Fruit fly (Drosophila melanogaster): ENCODE measurements around the gene crb.

crb gene

dm6 chr3R:24252494-24252893 lies 42.4 kb upstream of the crb start, which contains the start of gene beta-PheRS (continued):
- TF ChIP-seq CG4730 (GFP tag; IDR thresholded peaks at IDR 0.05) (no peak), CG2875 (GFP tag; optimal IDR thresholded peaks at IDR 0.05) (no peak), stc (GFP tag; IDR thresholded peaks at IDR 0.05) (no peak), crol (GFP tag; IDR thresholded peaks at IDR 0.05) (no peak), CG9437 (GFP tag; optimal IDR thresholded peaks at IDR 0.05) (no peak), stwl (tag; optimal IDR thresholded peaks at IDR 0.05) (peak; percentile 98), pita (GFP tag; optimal IDR thresholded peaks at IDR 0.05) (no peak), CG32767 (GFP tag; IDR thresholded peaks at IDR 0.05) (no peak), corto (GFP tag; optimal IDR thresholded peaks at IDR 0.05) (no peak), grau (tag; optimal IDR thresholded peaks at IDR 0.05) (no peak), nerfin-1 (tag; optimal IDR thresholded peaks at IDR 0.05) (no peak), slbo (GFP tag; IDR thresholded peaks at IDR 0.05) (peak; percentile 83), maf-S (GFP tag; optimal IDR thresholded peaks at IDR 0.05) (peak; percentile 47), PHDP (tag; optimal IDR thresholded peaks at IDR 0.05) (no peak), CG5180 (GFP tag; optimal IDR thresholded peaks at IDR 0.05) (no peak), onecut (GFP tag; IDR thresholded peaks at IDR 0.05) (0 out of 2 replicates have a peak, but pooled peaks have one; percentile 8), CG11398 (GFP tag; optimal IDR thresholded peaks at IDR 0.05) (no peak), jigr1 (GFP tag; IDR thresholded peaks at IDR 0.05) (no peak), Med (GFP tag) (peak; percentile 95), CG16813 (GFP tag; IDR thresholded peaks at IDR 0.05; ENCODE audit: partially characterized antibody) (peak; percentile 93), cad (GFP tag; optimal IDR thresholded peaks at IDR 0.05) (no peak), fd3F (GFP tag; optimal IDR thresholded peaks at IDR 0.05) (peak; percentile 19), CG5245 (GFP tag; optimal IDR thresholded peaks at IDR 0.05) (no peak), CG13123 (GFP tag; optimal IDR thresholded peaks at IDR 0.05) (no peak), so (GFP tag; IDR thresholded peaks at IDR 0.05) (no peak), CG6689 (GFP tag; IDR thresholded peaks at IDR 0.05) (peak; percentile 36; the same call in 1 of the 2 replicates), CG4707 (GFP tag; optimal IDR thresholded peaks at IDR 0.05) (no peak), tgo (GFP tag; IDR thresholded peaks at IDR 0.05) (no peak; the same call in 2 of the 3 replicates), dm (GFP tag; optimal IDR thresholded peaks at IDR 0.05) (peak; percentile 78), Nf-YB (GFP tag; optimal IDR thresholded peaks at IDR 0.05) (no peak), Taf1 (GFP tag; IDR thresholded peaks at IDR 0.05) (no peak), Jarid2 (GFP tag; optimal IDR thresholded peaks at IDR 0.05) (no peak), sob (GFP tag; IDR thresholded peaks at IDR 0.05) (peak; percentile 81), Sox100B (GFP tag; optimal IDR thresholded peaks at IDR 0.05) (no peak), CG17612 (GFP tag; IDR thresholded peaks at IDR 0.05) (no peak), Drgx (GFP tag; IDR thresholded peaks at IDR 0.05) (peak; percentile 10; the same call in 1 of the 2 replicates), HHEX (GFP tag; optimal IDR thresholded peaks at IDR 0.05) (no peak), her (GFP tag; optimal IDR thresholded peaks at IDR 0.05) (peak; percentile 62), ERR (GFP tag; optimal IDR thresholded peaks at IDR 0.05) (peak; percentile 79), nmo (GFP tag; optimal IDR thresholded peaks at IDR 0.05) (peak; percentile 78), CG11560 (tag; IDR thresholded peaks at IDR 0.05) (no peak), CG13287 (GFP tag; IDR thresholded peaks at IDR 0.05; ENCODE audit: partially characterized antibody) (peak; percentile 97), CG18011 (GFP tag; optimal IDR thresholded peaks at IDR 0.05) (no peak), unpg (GFP tag; optimal IDR thresholded peaks at IDR 0.05) (no peak), ase (GFP tag; IDR thresholded peaks at IDR 0.05) (no peak), CG17361 (GFP tag; IDR thresholded peaks at IDR 0.05) (no peak), Doc3 (GFP tag; IDR thresholded peaks at IDR 0.05; ENCODE audit: partially characterized antibody) (peak; percentile 81), CG11696 (GFP tag; IDR thresholded peaks at IDR 0.05) (no peak), Bdp1 (GFP tag; optimal IDR thresholded peaks at IDR 0.05) (peak; percentile 29), D19A (tag; optimal IDR thresholded peaks at IDR 0.05) (no peak), CG8388 (GFP tag; optimal IDR thresholded peaks at IDR 0.05) (peak; percentile 86), CG18262 (tag; optimal IDR thresholded peaks at IDR 0.05) (no peak)

Measured in whole organism, embryonic.